Fruit fly (Drosophila melanogaster) whole organism, adult: ENCODE data around the gene CG7730.

Source experiments
- CG11617 ChIP-seq: fragments of 200-800 bp; sonication (Bioruptor generic); optimal IDR thresholded peaks from 2 replicates; lab custom pipeline; 2017; ENCODE audit warnings: mild to moderate bottlenecking, missing biosample characterization, missing genetic modification reagents, missing genetic modification characterization
- CG12768 ChIP-seq: fragments of 200-800 bp; sonication (Bioruptor generic); optimal IDR thresholded peaks from 2 replicates; lab custom pipeline; 2017; ENCODE audit warnings: missing biosample characterization, missing genetic modification characterization, mild to moderate bottlenecking, moderate library complexity, missing genetic modification reagents
- CG14711 ChIP-seq: fragments of 200-800 bp; sonication (Bioruptor generic); optimal IDR thresholded peaks from 2 replicates; lab custom pipeline; 2018; ENCODE audit warnings: missing biosample characterization, mild to moderate bottlenecking, missing genetic modification characterization, moderate library complexity
- CG1620 ChIP-seq: fragments of 200-800 bp; sonication (Bioruptor generic); optimal IDR thresholded peaks from 2 replicates; lab custom pipeline; 2016; ENCODE audit warnings: missing biosample characterization, missing genetic modification characterization
- CG33017 ChIP-seq: fragments of 200-800 bp; sonication (Bioruptor generic); optimal IDR thresholded peaks from 2 replicates; lab custom pipeline; 2018; ENCODE audit warnings: missing biosample characterization, mild to moderate bottlenecking, missing genetic modification characterization, moderate library complexity
- CG5204 ChIP-seq: fragments of 200-800 bp; sonication (Bioruptor generic); optimal IDR thresholded peaks from 2 replicates; lab custom pipeline; 2016; ENCODE audit warnings: missing biosample characterization, missing genetic modification characterization
- CG7045 ChIP-seq: fragments of 200-800 bp; sonication (Bioruptor generic); optimal IDR thresholded peaks from 2 replicates; lab custom pipeline; 2017; ENCODE audit warnings: missing biosample characterization, mild to moderate bottlenecking, missing genetic modification characterization
- CG7101 ChIP-seq: fragments of 200-800 bp; sonication (Bioruptor generic); optimal IDR thresholded peaks from 2 replicates; lab custom pipeline; 2018; ENCODE audit warnings: missing biosample characterization, mild to moderate bottlenecking, missing genetic modification characterization, moderate library complexity
- Clk ChIP-seq: fragments of 200-800 bp; sonication (Bioruptor generic); optimal IDR thresholded peaks from 2 replicates; lab custom pipeline; 2017; ENCODE audit warnings: missing biosample characterization, missing genetic modification characterization
- Crg-1 ChIP-seq: fragments of 200-800 bp; sonication (Bioruptor generic); optimal IDR thresholded peaks from 2 replicates; lab custom pipeline; 2016; ENCODE audit warnings: missing biosample characterization, missing genetic modification characterization
- Hr96 ChIP-seq: fragments of 200-800 bp; sonication (Bioruptor generic); optimal IDR thresholded peaks from 2 replicates; lab custom pipeline; 2016; ENCODE audit warnings: missing biosample characterization, missing genetic modification characterization
- Mnt ChIP-seq: fragments of 200-800 bp; sonication (Bioruptor generic); optimal IDR thresholded peaks from 2 replicates; lab custom pipeline; 2016; ENCODE audit warnings: missing biosample characterization, mild to moderate bottlenecking, missing genetic modification characterization
- bab1 ChIP-seq: fragments of 200-800 bp; sonication (Bioruptor generic); optimal IDR thresholded peaks from 3 replicates; lab custom pipeline; 2019; ENCODE audit warnings: missing biosample characterization, mild to moderate bottlenecking, missing genetic modification characterization, moderate library complexity
- cic ChIP-seq: fragments of 200-800 bp; sonication (Bioruptor generic); optimal IDR thresholded peaks from 2 replicates; lab custom pipeline; 2017; ENCODE audit warnings: missing biosample characterization, mild to moderate bottlenecking, missing genetic modification characterization, moderate library complexity
- cnc ChIP-seq, 2 experiments: fragments of >200 bp; optimal IDR thresholded peaks; 2 replicates each; lab custom pipeline; 2017
- kay ChIP-seq: fragments of 200-800 bp; sonication (Bioruptor generic); peaks from one replicate; lab custom pipeline; 2016; ENCODE audit warnings: missing biosample characterization, missing genetic modification characterization, borderline replicate concordance
- ovo ChIP-seq: fragments of 200-800 bp; sonication (Bioruptor generic); optimal IDR thresholded peaks from 2 replicates; lab custom pipeline; 2016; ENCODE audit warnings: missing biosample characterization, missing genetic modification characterization
- pad ChIP-seq: fragments of 200-800 bp; sonication (Bioruptor generic); optimal IDR thresholded peaks from 3 replicates; lab custom pipeline; 2017; ENCODE audit warnings: missing biosample characterization, missing genetic modification characterization, mild to moderate bottlenecking, moderate library complexity, missing genetic modification reagents
- tj ChIP-seq: fragments of 200-800 bp; sonication (Bioruptor generic); optimal IDR thresholded peaks from 3 replicates; lab custom pipeline; 2017; ENCODE audit warnings: missing biosample characterization, mild to moderate bottlenecking, missing genetic modification characterization, moderate library complexity
- toe ChIP-seq: fragments of 200-800 bp; sonication (Bioruptor generic); optimal IDR thresholded peaks from 2 replicates; lab custom pipeline; 2016; ENCODE audit warnings: missing biosample characterization, missing genetic modification characterization

CG7730 gene

dm6 chr3L:16987347-16987746 lies 40.0 kb upstream of the CG7730 start:
- TF ChIP-seq CG7101 (tag; lab: Kevin White, UChicago) (no peak), CG14711 (no peak), toe (GFP tag; lab: Kevin White, UChicago) (no peak), ovo (GFP tag; lab: Kevin White, UChicago) (no peak), CG1620 (GFP tag; lab: Kevin White, UChicago) (no peak), Clk (no peak), Crg-1 (no peak), Mnt (GFP tag; lab: Kevin White, UChicago) (no peak), Hr96 (no peak)

dm6 chr3L:16988526-16988925 lies 38.8 kb upstream of the CG7730 start:
- TF ChIP-seq Clk: no peak
- TF ChIP-seq Mnt (GFP tag; lab: Kevin White, UChicago): no peak
- TF ChIP-seq cnc (optimal IDR thresholded peaks at IDR 0.05; lab: Kevin White, UChicago): no peak
- no peak for TF ChIP-seq CG7101 (tag; lab: Kevin White, UChicago)
- no peak for TF ChIP-seq CG12768 (GFP tag; lab: Kevin White, UChicago)
- TF ChIP-seq toe (GFP tag; lab: Kevin White, UChicago): no peak
- TF ChIP-seq kay (GFP tag; lab: Kevin White, UChicago): no peak
- no peak for TF ChIP-seq pad
- TF ChIP-seq cic (GFP tag; lab: Kevin White, UChicago): no peak
- no peak for TF ChIP-seq CG11617 (GFP tag; lab: Kevin White, UChicago)
- no peak for TF ChIP-seq CG5204 (GFP tag; lab: Kevin White, UChicago)
- no peak for TF ChIP-seq CG33017 (tag; lab: Kevin White, UChicago)
- no peak for TF ChIP-seq Hr96
- no peak for TF ChIP-seq CG7045 (GFP tag; lab: Kevin White, UChicago)
- TF ChIP-seq tj (GFP tag; lab: Kevin White, UChicago): no peak
- no peak for TF ChIP-seq CG14711
- no peak for TF ChIP-seq bab1 (GFP tag; lab: Kevin White, UChicago)
- TF ChIP-seq Crg-1: no peak
- TF ChIP-seq CG1620 (GFP tag; lab: Kevin White, UChicago): no peak
- TF ChIP-seq ovo (GFP tag; lab: Kevin White, UChicago): no peak

dm6 chr3L:16989169-16989568 lies 38.1 kb upstream of the CG7730 start:
- no peak for TF ChIP-seq cic (GFP tag; lab: Kevin White, UChicago)
- TF ChIP-seq CG7101 (tag; lab: Kevin White, UChicago): no peak
- no peak for TF ChIP-seq kay (GFP tag; lab: Kevin White, UChicago)
- no peak for TF ChIP-seq Crg-1

- no peak for TF ChIP-seq bab1 (GFP tag; lab: Kevin White, UChicago)
- no peak for TF ChIP-seq kay (GFP tag; lab: Kevin White, UChicago)
- TF ChIP-seq CG7101 (tag; lab: Kevin White, UChicago): no peak
- no peak for TF ChIP-seq cic (GFP tag; lab: Kevin White, UChicago)
- TF ChIP-seq CG11617 (GFP tag; lab: Kevin White, UChicago): no peak
- no peak for TF ChIP-seq CG14711
- TF ChIP-seq ovo (GFP tag; lab: Kevin White, UChicago): no peak
Observed at dm6 chr3L:16994805-16995204, 32.5 kb upstream of the CG7730 start.

dm6 chr3L:17000289-17000688 lies 27.0 kb upstream of the CG7730 start:
- TF ChIP-seq CG7101 (tag; lab: Kevin White, UChicago) (peak; percentile 36), Clk (peak; percentile 64), Crg-1 (peak; percentile 4), CG14711 (no peak), CG12768 (GFP tag; lab: Kevin White, UChicago) (peak; percentile 97), CG11617 (GFP tag; lab: Kevin White, UChicago) (peak; percentile 45), ovo (GFP tag; lab: Kevin White, UChicago) (no peak), CG7045 (GFP tag; lab: Kevin White, UChicago) (peak; percentile 43), pad (no peak), cic (GFP tag; lab: Kevin White, UChicago) (peak; percentile 69), tj (GFP tag; lab: Kevin White, UChicago) (peak; percentile 27), CG33017 (tag; lab: Kevin White, UChicago) (peak; percentile 58), Mnt (GFP tag; lab: Kevin White, UChicago) (peak; percentile 64), Hr96 (peak; percentile 86), CG5204 (GFP tag; lab: Kevin White, UChicago) (no peak), toe (GFP tag; lab: Kevin White, UChicago) (no peak), kay (GFP tag; lab: Kevin White, UChicago) (no peak), bab1 (GFP tag; lab: Kevin White, UChicago) (peak; percentile 15), cnc (optimal IDR thresholded peaks at IDR 0.05; lab: Kevin White, UChicago) (no peak), CG1620 (GFP tag; lab: Kevin White, UChicago) (no peak)

- TF ChIP-seq CG7045 (GFP tag; lab: Kevin White, UChicago): peak; percentile 63
- peak; percentile 2 for TF ChIP-seq pad
- TF ChIP-seq CG5204 (GFP tag; lab: Kevin White, UChicago): no peak
- TF ChIP-seq tj (GFP tag; lab: Kevin White, UChicago): no peak
- peak; percentile 21 for TF ChIP-seq CG33017 (tag; lab: Kevin White, UChicago)
- peak; percentile 33 for TF ChIP-seq CG7101 (tag; lab: Kevin White, UChicago)
- peak; percentile 69 for TF ChIP-seq CG12768 (GFP tag; lab: Kevin White, UChicago)
- no peak for TF ChIP-seq Hr96
- peak; percentile 38 for TF ChIP-seq cic (GFP tag; lab: Kevin White, UChicago)
- TF ChIP-seq kay (GFP tag; lab: Kevin White, UChicago): no peak
- TF ChIP-seq bab1 (GFP tag; lab: Kevin White, UChicago): no peak
- TF ChIP-seq ovo (GFP tag; lab: Kevin White, UChicago): no peak
- TF ChIP-seq toe (GFP tag; lab: Kevin White, UChicago): peak; percentile 14
- no peak for TF ChIP-seq CG14711
- peak; percentile 9 for TF ChIP-seq CG11617 (GFP tag; lab: Kevin White, UChicago)
- TF ChIP-seq Crg-1: no peak
- TF ChIP-seq CG1620 (GFP tag; lab: Kevin White, UChicago): no peak
- no peak for TF ChIP-seq Clk
- TF ChIP-seq Mnt (GFP tag; lab: Kevin White, UChicago): peak; percentile 33
- no peak for TF ChIP-seq cnc (optimal IDR thresholded peaks at IDR 0.05; lab: Kevin White, UChicago)
Observed at dm6 chr3L:17001055-17001454, 26.3 kb upstream of the CG7730 start.
